Worm (Caenorhabditis elegans) whole organism, late embryonic: ENCODE measurements around the gene F19B2.6.

ENCODE experiments used
- C08G9.2 ChIP-seq: sonication (generic microtip); optimal IDR thresholded peaks from 2 replicates; lab custom pipeline; 2016; ENCODE audit warnings: mild to moderate bottlenecking, missing genetic modification characterization, moderate library complexity, missing compliant biosample characterization
- F13H6.1 ChIP-seq: sonication (generic microtip); optimal IDR thresholded peaks from 2 replicates; lab custom pipeline; 2016; ENCODE audit warnings: missing genetic modification characterization, missing compliant biosample characterization
- ama-1 ChIP-seq: fragments of 150-350 bp; optimal IDR thresholded peaks from 2 replicates; lab custom pipeline; 2014
- ceh-14 ChIP-seq: sonication (generic microtip); optimal IDR thresholded peaks from 2 replicates; lab custom pipeline; 2016; ENCODE audit warnings: missing genotype, missing genetic modification characterization, missing compliant biosample characterization
- ceh-18 ChIP-seq: sonication (generic microtip); optimal IDR thresholded peaks from 2 replicates; lab custom pipeline; 2016; ENCODE audit warnings: missing genetic modification characterization, missing compliant biosample characterization
- ceh-22 ChIP-seq: sonication (generic microtip); optimal IDR thresholded peaks from 2 replicates; lab custom pipeline; 2017; ENCODE audit warnings: missing biosample characterization, missing genetic modification characterization
- ceh-31 ChIP-seq: sonication (generic microtip); optimal IDR thresholded peaks from 2 replicates; lab custom pipeline; 2016; ENCODE audit warnings: missing genetic modification characterization, missing compliant biosample characterization
- ceh-34 ChIP-seq: sonication (generic microtip); optimal IDR thresholded peaks from 2 replicates; lab custom pipeline; 2016; ENCODE audit warnings: mild to moderate bottlenecking, missing genetic modification characterization, missing compliant biosample characterization
- ceh-48 ChIP-seq: sonication (generic microtip); optimal IDR thresholded peaks from 2 replicates; lab custom pipeline; 2016; ENCODE audit warnings: missing genetic modification characterization, inconsistent platforms, missing compliant biosample characterization
- dve-1 ChIP-seq: sonication (generic microtip); optimal IDR thresholded peaks from 2 replicates; lab custom pipeline; 2017; ENCODE audit warnings: antibody characterized with exemption, mild to moderate bottlenecking, missing genetic modification characterization, missing compliant biosample characterization
- elt-2 ChIP-seq: sonication (generic microtip); optimal IDR thresholded peaks from 2 replicates; lab custom pipeline; 2016; ENCODE audit warnings: missing genetic modification reagents, missing genetic modification characterization, missing compliant biosample characterization
- ets-4 ChIP-seq: sonication (generic microtip); optimal IDR thresholded peaks from 2 replicates; lab custom pipeline; 2016; ENCODE audit warnings: missing genetic modification characterization, missing compliant biosample characterization
- eyg-1 ChIP-seq: sonication (generic microtip); optimal IDR thresholded peaks from 2 replicates; lab custom pipeline; 2016; ENCODE audit warnings: missing genotype, missing genetic modification characterization, missing compliant biosample characterization
- fkh-10 ChIP-seq: fragments of 150-350 bp; optimal IDR thresholded peaks from 2 replicates; lab custom pipeline; 2014; ENCODE audit warnings: missing biosample characterization, missing genetic modification reagents, missing genetic modification characterization
- fkh-6 ChIP-seq: sonication (generic microtip); optimal IDR thresholded peaks from 2 replicates; lab custom pipeline; 2016; ENCODE audit warnings: missing genetic modification characterization, missing compliant biosample characterization
- gmeb-2 ChIP-seq: sonication (generic microtip); optimal IDR thresholded peaks from 2 replicates; lab custom pipeline; 2016; ENCODE audit warnings: missing genetic modification characterization, inconsistent platforms, missing compliant biosample characterization
- hlh-13 ChIP-seq: fragments of 200-800 bp; sonication (Bioruptor generic); optimal IDR thresholded peaks from 2 replicates; lab custom pipeline; 2018; ENCODE audit warnings: mild to moderate bottlenecking, missing genetic modification characterization, missing compliant biosample characterization
- hlh-15 ChIP-seq: sonication (generic microtip); optimal IDR thresholded peaks from 2 replicates; lab custom pipeline; 2016; ENCODE audit warnings: missing genetic modification characterization, missing compliant biosample characterization
- hlh-30 ChIP-seq: sonication (generic microtip); optimal IDR thresholded peaks from 2 replicates; lab custom pipeline; 2017; ENCODE audit warnings: antibody characterized with exemption, missing genetic modification characterization, missing compliant biosample characterization; ENCODE audit not compliant: insufficient read depth
- hlh-8 ChIP-seq: sonication (generic microtip); optimal IDR thresholded peaks from 2 replicates; lab custom pipeline; 2016; ENCODE audit warnings: missing genotype, missing genetic modification characterization, missing compliant biosample characterization
- mec-3 ChIP-seq: sonication (generic microtip); optimal IDR thresholded peaks from 2 replicates; lab custom pipeline; 2016; ENCODE audit warnings: borderline replicate concordance, missing genetic modification characterization, missing compliant biosample characterization
- nhr-11 ChIP-seq: fragments of 150-350 bp; optimal IDR thresholded peaks from 2 replicates; lab custom pipeline; 2014; ENCODE audit warnings: missing biosample characterization, missing genetic modification characterization
- nhr-232 ChIP-seq: sonication (generic microtip); optimal IDR thresholded peaks from 2 replicates; lab custom pipeline; 2016; ENCODE audit warnings: missing genetic modification characterization, missing compliant biosample characterization
- npax-4 ChIP-seq: sonication (generic microtip); optimal IDR thresholded peaks from 2 replicates; lab custom pipeline; 2016; ENCODE audit warnings: missing genetic modification characterization, missing compliant biosample characterization
- odd-2 ChIP-seq: sonication (generic microtip); optimal IDR thresholded peaks from 2 replicates; lab custom pipeline; 2017; ENCODE audit warnings: antibody characterized with exemption, mild to moderate bottlenecking, missing genetic modification characterization, missing compliant biosample characterization
- pag-3 ChIP-seq: sonication (generic microtip); optimal IDR thresholded peaks from 2 replicates; lab custom pipeline; 2016; ENCODE audit warnings: missing compliant biosample characterization, missing genetic modification characterization, borderline replicate concordance
- pqm-1 ChIP-seq: sonication (generic microtip); optimal IDR thresholded peaks from 2 replicates; lab custom pipeline; 2016; ENCODE audit warnings: missing genetic modification characterization, missing compliant biosample characterization
- sox-4 ChIP-seq: sonication (generic microtip); optimal IDR thresholded peaks from 2 replicates; lab custom pipeline; 2017; ENCODE audit warnings: mild to moderate bottlenecking, missing genetic modification characterization, inconsistent platforms, missing compliant biosample characterization
- syd-9 ChIP-seq: sonication (generic microtip); optimal IDR thresholded peaks from 2 replicates; lab custom pipeline; 2016; ENCODE audit warnings: mild to moderate bottlenecking, missing genetic modification characterization, moderate library complexity, missing compliant biosample characterization
- tbx-2 ChIP-seq: sonication (generic microtip); optimal IDR thresholded peaks from 2 replicates; lab custom pipeline; 2016; ENCODE audit warnings: missing genetic modification characterization, missing compliant biosample characterization
- tbx-7 ChIP-seq: sonication (generic microtip); optimal IDR thresholded peaks from 2 replicates; lab custom pipeline; 2016; ENCODE audit warnings: missing genotype, missing genetic modification characterization, missing compliant biosample characterization
- ttx-3 ChIP-seq: sonication (generic microtip); optimal IDR thresholded peaks from 2 replicates; lab custom pipeline; 2016; ENCODE audit warnings: missing genetic modification reagents, missing genetic modification characterization, missing compliant biosample characterization
- unc-42 ChIP-seq: sonication (generic microtip); optimal IDR thresholded peaks from 2 replicates; lab custom pipeline; 2016; ENCODE audit warnings: missing genotype, missing genetic modification characterization, missing compliant biosample characterization
- unc-86 ChIP-seq: sonication (generic microtip); optimal IDR thresholded peaks from 2 replicates; lab custom pipeline; 2016; ENCODE audit warnings: missing genetic modification characterization, missing compliant biosample characterization
- zip-5 ChIP-seq: sonication (generic microtip); optimal IDR thresholded peaks from 2 replicates; lab custom pipeline; 2016; ENCODE audit warnings: missing genetic modification characterization, missing compliant biosample characterization
- ztf-16 ChIP-seq: sonication (generic microtip); optimal IDR thresholded peaks from 2 replicates; lab custom pipeline; 2017; ENCODE audit warnings: missing genetic modification characterization, missing compliant biosample characterization

Gene F19B2.6

DNA sequence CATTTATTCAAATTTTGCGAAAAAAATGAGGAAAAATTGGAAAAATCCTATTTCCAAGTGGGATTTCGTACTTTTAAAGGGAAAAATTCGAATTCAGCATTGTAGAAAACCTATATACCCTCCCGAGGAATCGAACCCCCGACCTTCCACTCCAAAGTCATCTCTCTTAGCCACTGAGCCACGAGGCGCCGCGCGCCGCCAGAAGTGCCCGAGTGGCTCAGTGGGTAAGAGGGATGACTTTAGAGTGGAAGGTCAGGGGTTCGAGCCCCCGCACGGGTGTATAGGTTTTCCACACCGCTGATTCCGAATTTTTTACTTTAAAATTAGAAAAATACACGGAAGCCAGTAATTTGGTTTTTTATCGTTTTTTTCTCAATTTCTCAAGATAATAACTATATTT is 23.5 kb upstream of the F19B2.6 start:
- TF ChIP-seq ama-1 (lab: Kevin White, UChicago), result no peak

DNA sequence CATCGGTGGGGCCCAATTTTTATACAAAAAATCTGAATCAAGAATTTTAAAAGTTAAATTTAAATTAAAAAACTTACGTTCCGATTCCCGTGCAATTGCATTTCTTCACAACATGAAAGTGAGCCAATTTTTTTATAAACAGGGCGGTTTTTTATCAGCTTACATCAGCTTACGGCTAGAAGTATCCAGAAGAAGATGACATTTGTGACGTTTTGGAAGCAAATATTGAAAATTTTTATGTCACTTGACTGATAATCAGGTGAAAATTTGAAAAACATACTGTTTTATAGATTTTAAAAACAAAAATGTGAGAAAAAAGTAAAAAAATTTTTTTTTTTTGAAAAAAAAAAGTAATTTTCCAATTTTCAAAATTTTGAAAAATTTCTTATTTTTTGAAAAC is 23.1 kb upstream of the F19B2.6 start, which contains the start of gene Y113G7A.22:
Y113G7A.22 (minus strand) TSS at position 101 of the 400 bp plus-strand sequence.
- TF ChIP-seq fkh-10 (no peak), ceh-31 (tag; lab: Kevin White, UChicago) (no peak), dve-1 (tag; lab: Kevin White, UChicago) (no peak), ceh-14 (tag; lab: Kevin White, UChicago) (no peak), nhr-11 (no peak), C08G9.2 (tag; lab: Kevin White, UChicago) (no peak), ets-4 (tag; lab: Kevin White, UChicago) (no peak), hlh-15 (tag; lab: Kevin White, UChicago) (no peak), nhr-232 (tag; lab: Kevin White, UChicago) (no peak), unc-86 (tag; lab: Kevin White, UChicago) (no peak), pqm-1 (no peak), ttx-3 (tag; lab: Kevin White, UChicago) (no peak), npax-4 (tag; lab: Kevin White, UChicago) (no peak), syd-9 (no peak), F13H6.1 (no peak), ceh-48 (tag; lab: Kevin White, UChicago) (no peak), ceh-18 (tag; lab: Kevin White, UChicago) (no peak), ztf-16 (no peak)

DNA sequence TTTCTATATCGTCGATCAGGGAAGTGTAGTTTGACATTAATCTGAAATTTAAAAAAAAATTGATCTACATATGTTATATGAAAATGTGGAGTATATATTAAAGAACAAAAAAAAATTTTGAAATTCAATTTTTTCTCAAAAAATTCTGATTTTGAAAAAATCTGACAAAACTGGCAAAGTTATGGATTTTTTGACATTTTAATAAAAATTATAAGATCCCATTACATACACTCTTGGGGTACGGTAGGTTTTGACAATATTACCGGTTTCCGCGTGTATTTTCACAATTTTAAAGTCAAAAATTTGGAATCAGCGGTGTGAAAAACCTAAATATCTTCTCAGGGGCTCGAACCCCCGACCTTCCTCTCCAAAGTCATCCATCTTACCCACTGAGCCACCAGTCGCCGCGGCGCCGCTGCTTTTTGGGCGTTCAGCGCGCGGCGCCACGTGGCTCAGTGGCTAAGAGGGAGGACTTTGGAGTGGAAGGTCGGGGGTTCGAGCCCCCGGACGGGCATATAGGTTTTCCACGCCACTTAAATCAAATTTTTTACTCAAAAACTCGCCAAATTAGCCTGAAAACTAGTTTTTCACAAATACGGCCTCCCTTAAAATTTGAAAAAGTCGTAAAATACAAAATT is 19.8 kb upstream of the F19B2.6 start, which contains the start of gene Y113G7A.14:
Y113G7A.14 (minus strand) TSS at position 51 of the 638 bp plus-strand sequence.
- TF ChIP-seq ceh-34 (tag; lab: Kevin White, UChicago), result no peak
- no peak for TF ChIP-seq pag-3 (tag; lab: Kevin White, UChicago)
- no peak for TF ChIP-seq hlh-8 (tag; lab: Kevin White, UChicago)
- TF ChIP-seq syd-9, result no peak
- TF ChIP-seq unc-42 (tag; lab: Kevin White, UChicago), result no peak
- no peak for TF ChIP-seq ceh-22
- TF ChIP-seq gmeb-2, result no peak
- TF ChIP-seq pqm-1, result no peak
- TF ChIP-seq tbx-7 (tag; lab: Kevin White, UChicago), result no peak
- no peak for TF ChIP-seq ttx-3 (tag; lab: Kevin White, UChicago)
- TF ChIP-seq eyg-1 (tag; lab: Kevin White, UChicago), result no peak
- no peak for TF ChIP-seq elt-2 (tag; lab: Kevin White, UChicago)
- TF ChIP-seq ets-4 (tag; lab: Kevin White, UChicago), result no peak
- TF ChIP-seq sox-4 (tag; lab: Kevin White, UChicago), result no peak
- no peak for TF ChIP-seq hlh-30
- no peak for TF ChIP-seq fkh-6 (tag; lab: Kevin White, UChicago)
- TF ChIP-seq mec-3, result no peak

DNA sequence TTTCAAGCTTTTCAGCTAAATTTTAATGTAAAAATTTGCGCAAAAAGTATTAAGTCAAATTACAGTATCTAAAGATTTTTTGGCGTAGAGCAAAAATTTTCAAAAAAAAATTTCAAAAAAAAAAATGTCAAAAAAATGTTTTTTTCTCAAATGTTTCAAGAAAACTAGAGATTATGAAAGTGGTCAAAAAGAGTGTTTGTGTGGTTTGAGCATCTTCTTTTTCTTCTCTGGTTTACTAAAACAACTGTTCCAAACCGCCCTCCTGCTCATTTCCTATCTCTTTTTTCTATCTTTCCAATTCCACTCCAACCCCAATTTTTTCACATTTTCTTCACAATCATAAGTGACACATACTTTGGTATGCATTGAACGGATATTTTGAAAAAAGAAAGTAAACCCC is 16.0 kb upstream of the F19B2.6 start, which contains the start of gene Y113G7A.12:
Y113G7A.12 (plus strand) TSS at position 301 of the 400 bp plus-strand sequence.
- TF ChIP-seq odd-2 (tag; lab: Kevin White, UChicago) (no peak), nhr-232 (tag; lab: Kevin White, UChicago) (no peak), nhr-11 (no peak), zip-5 (no peak), tbx-2 (tag; lab: Kevin White, UChicago) (no peak), hlh-13 (GFP tag; lab: Kevin White, UChicago) (no peak), elt-2 (tag; lab: Kevin White, UChicago) (no peak)
